Fruit fly (Drosophila melanogaster): ENCODE data around the gene Cyp304a1.

The Cyp304a1 gene

dm6 chr3R:13012351-13012750, 48.8 kb downstream of the Cyp304a1 start (continued):
- TF ChIP-seq abd-A (tag; optimal IDR thresholded peaks at IDR 0.05): peak; percentile 57
- TF ChIP-seq caup (GFP tag; optimal IDR thresholded peaks at IDR 0.05; ENCODE audit: severe bottlenecking): peak; percentile 53
- peak; percentile 30 for TF ChIP-seq CG13296 (GFP tag; optimal IDR thresholded peaks at IDR 0.05)
- TF ChIP-seq CG10654 (GFP tag; optimal IDR thresholded peaks at IDR 0.05): peak; percentile 16
- no peak for TF ChIP-seq gt (GFP tag; IDR thresholded peaks at IDR 0.05)
- TF ChIP-seq MBD-R2 (GFP tag; IDR thresholded peaks at IDR 0.05): peak; percentile 35; the same call in 1 of the 2 replicates
- peak; percentile 75 for TF ChIP-seq CG10321 (GFP tag; IDR thresholded peaks at IDR 0.05)
- peak; percentile 65 for TF ChIP-seq CG7786 (GFP tag; optimal IDR thresholded peaks at IDR 0.05)
- 0 out of 2 replicates have a peak, but pooled peaks have one; percentile 27 for TF ChIP-seq Nf-YA (GFP tag; IDR thresholded peaks at IDR 0.05)
- peak; percentile 54 for TF ChIP-seq CG3838 (GFP tag; optimal IDR thresholded peaks at IDR 0.05)
- peak; percentile 67 for TF ChIP-seq lmd (GFP tag; IDR thresholded peaks at IDR 0.05)
- peak; percentile 66 for TF ChIP-seq CG18619 (GFP tag; optimal IDR thresholded peaks at IDR 0.05)
- TF ChIP-seq CG10366 (GFP tag; IDR thresholded peaks at IDR 0.05): peak; percentile 72
- TF ChIP-seq CG17912 (GFP tag; optimal IDR thresholded peaks at IDR 0.05): no peak
- no peak for TF ChIP-seq Stat92E (GFP tag; optimal IDR thresholded peaks at IDR 0.05)
- no peak for TF ChIP-seq gfzf (GFP tag; optimal IDR thresholded peaks at IDR 0.05)
- peak; percentile 71 for TF ChIP-seq CG11504 (tag; optimal IDR thresholded peaks at IDR 0.05)
- TF ChIP-seq ken (GFP tag; IDR thresholded peaks at IDR 0.05): peak; percentile 80
- peak; percentile 23; the same call in 1 of the 2 replicates for TF ChIP-seq CG9215 (GFP tag; IDR thresholded peaks at IDR 0.05)
- peak; percentile 29 for TF ChIP-seq pros (GFP tag; optimal IDR thresholded peaks at IDR 0.05)
- peak; percentile 61 for TF ChIP-seq CG10543 (GFP tag; optimal IDR thresholded peaks at IDR 0.05)
- TF ChIP-seq hb (GFP tag; IDR thresholded peaks at IDR 0.05; ENCODE audit: partially characterized antibody): no peak
- peak; percentile 22 for TF ChIP-seq tup (GFP tag; optimal IDR thresholded peaks at IDR 0.05)
- no peak for TF ChIP-seq CG10462 (GFP tag; optimal IDR thresholded peaks at IDR 0.05)
- peak; percentile 68; the same call in 1 of the 2 replicates for TF ChIP-seq CG32532 (GFP tag; IDR thresholded peaks at IDR 0.05)
- no peak for TF ChIP-seq CG6683 (GFP tag; optimal IDR thresholded peaks at IDR 0.05)
- peak; percentile 32 for TF ChIP-seq MESR4 (GFP tag; optimal IDR thresholded peaks at IDR 0.05)
- no peak for TF ChIP-seq Hr39 (optimal IDR thresholded peaks at IDR 0.05)
- TF ChIP-seq p53 (GFP tag; optimal IDR thresholded peaks at IDR 0.05): peak; percentile 56
- peak; percentile 50; the same call in 1 of the 2 replicates for TF ChIP-seq CG43689 (GFP tag; IDR thresholded peaks at IDR 0.05)
- no peak for TF ChIP-seq CG12769 (tag; optimal IDR thresholded peaks at IDR 0.05)
- no peak for TF ChIP-seq Sry-β (GFP tag; optimal IDR thresholded peaks at IDR 0.05)
- no peak for TF ChIP-seq fd96Cb (tag; optimal IDR thresholded peaks at IDR 0.05)
- peak; percentile 61 for TF ChIP-seq CG3163 (GFP tag; optimal IDR thresholded peaks at IDR 0.05)
- no peak for TF ChIP-seq Scr (GFP tag; IDR thresholded peaks at IDR 0.05; ENCODE audit: partially characterized antibody)
- TF ChIP-seq TFAM (GFP tag; optimal IDR thresholded peaks at IDR 0.05): no peak
- TF ChIP-seq CG34422 (GFP tag; IDR thresholded peaks at IDR 0.05): peak; percentile 86
- no peak for TF ChIP-seq corto (GFP tag; optimal IDR thresholded peaks at IDR 0.05)
- peak; percentile 27 for TF ChIP-seq CG12104 (GFP tag; optimal IDR thresholded peaks at IDR 0.05)
- TF ChIP-seq org-1 (GFP tag; optimal IDR thresholded peaks at IDR 0.05): peak; percentile 62
- peak; percentile 53 for TF ChIP-seq Abd-B (GFP tag; optimal IDR thresholded peaks at IDR 0.05)
- TF ChIP-seq Xbp1 (GFP tag; optimal IDR thresholded peaks at IDR 0.05): peak; percentile 67
- TF ChIP-seq CG11695 (GFP tag; IDR thresholded peaks at IDR 0.05): 0 out of 3 replicates have a peak, but pooled peaks have one; percentile 34
- peak; percentile 32 for TF ChIP-seq btn (GFP tag; optimal IDR thresholded peaks at IDR 0.05)
- TF ChIP-seq CG33213 (GFP tag; optimal IDR thresholded peaks at IDR 0.05): peak; percentile 37
- peak; percentile 0 for TF ChIP-seq Dek (tag; optimal IDR thresholded peaks at IDR 0.05)
- 0 out of 2 replicates have a peak, but pooled peaks have one; percentile 39 for TF ChIP-seq CG11085 (GFP tag; IDR thresholded peaks at IDR 0.05)
- TF ChIP-seq CG2889 (GFP tag; IDR thresholded peaks at IDR 0.05): peak; percentile 51; the same call in 1 of the 3 replicates
- TF ChIP-seq gcm2 (GFP tag; optimal IDR thresholded peaks at IDR 0.05): peak; percentile 16
- no peak for TF ChIP-seq en (GFP tag; optimal IDR thresholded peaks at IDR 0.05)
